Fruit fly (Drosophila melanogaster): ENCODE data around the gene glo.
A peak's percentile ranks its signal among the peaks of the same experiment; 100 is the strongest.

glo gene

DNA sequence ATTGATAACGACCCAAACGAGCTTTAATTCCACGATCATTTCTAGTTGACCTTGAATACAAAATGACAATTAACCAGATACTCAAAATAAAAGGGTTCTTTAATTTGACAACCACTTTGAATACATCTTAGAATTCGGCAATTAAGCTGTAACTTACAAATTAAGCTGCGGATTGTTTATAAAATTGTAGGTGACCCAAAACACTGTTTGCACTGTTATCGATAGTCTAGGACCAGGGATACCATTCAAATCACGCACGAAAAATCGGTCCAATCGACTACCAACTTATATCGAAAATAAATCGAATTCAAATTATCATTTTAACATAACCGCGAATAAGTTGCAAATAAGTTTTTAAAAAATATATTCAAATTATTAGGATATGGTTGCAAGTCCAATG is 3.0 kb upstream of the glo start, which contains the start of gene Kyat:
TSS of gene Kyat (minus strand) at position 228 of the 400 bp plus-strand sequence.
- TF ChIP-seq CrebA (GFP tag; optimal IDR thresholded peaks at IDR 0.05; ENCODE audit: borderline replicate concordance), result no peak
- TF ChIP-seq GATAd (GFP tag; optimal IDR thresholded peaks at IDR 0.05), result no peak
- no peak for TF ChIP-seq lola (GFP tag; optimal IDR thresholded peaks at IDR 0.05)

DNA sequence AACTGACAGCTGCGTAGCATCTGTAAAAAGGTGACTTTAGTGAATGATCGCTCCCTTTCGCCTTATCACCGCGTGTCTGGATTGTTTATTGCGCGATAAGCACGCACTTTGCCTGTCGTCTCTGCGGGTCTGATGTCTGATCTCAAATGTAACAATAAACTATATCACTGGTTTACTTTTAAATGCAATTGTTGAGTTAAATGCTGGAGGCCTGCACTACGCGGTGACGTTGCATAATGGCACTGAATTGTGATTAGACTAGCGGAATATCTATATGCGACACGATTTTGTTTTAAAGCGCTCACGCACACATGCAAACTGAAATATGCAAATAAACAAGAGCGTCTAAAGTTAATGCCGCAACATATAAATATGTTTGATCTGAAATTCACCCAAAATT is 2.6 kb upstream of the glo start:
- no peak for TF ChIP-seq Mio (GFP tag; optimal IDR thresholded peaks at IDR 0.05)
- no peak for TF ChIP-seq Dif (GFP tag; optimal IDR thresholded peaks at IDR 0.05; ENCODE audit: partially characterized antibody)
- TF ChIP-seq sage (GFP tag; optimal IDR thresholded peaks at IDR 0.05), result no peak
- TF ChIP-seq Sp1 (GFP tag; optimal IDR thresholded peaks at IDR 0.05), result no peak
- TF ChIP-seq sv (GFP tag; optimal IDR thresholded peaks at IDR 0.05), result no peak
- TF ChIP-seq usp (GFP tag; optimal IDR thresholded peaks at IDR 0.05), result no peak
- no peak for TF ChIP-seq HLH106 (tag; optimal IDR thresholded peaks at IDR 0.05)

dm6 chr3R:11820148-11820547 is 928 bp upstream of the glo start:
- TF ChIP-seq Abd-B (GFP tag; optimal IDR thresholded peaks at IDR 0.05) (no peak), lola (GFP tag; optimal IDR thresholded peaks at IDR 0.05) (no peak), CG32264 (GFP tag; optimal IDR thresholded peaks at IDR 0.05) (no peak), CrebA (GFP tag; optimal IDR thresholded peaks at IDR 0.05; ENCODE audit: borderline replicate concordance) (no peak), dl (GFP tag; optimal IDR thresholded peaks at IDR 0.05; ENCODE audit: insufficient read depth in 1 of 2, partially characterized antibody in 2 of 2) (no peak), Dfd (GFP tag; optimal IDR thresholded peaks at IDR 0.05) (no peak), ey (GFP tag; optimal IDR thresholded peaks at IDR 0.05) (no peak), br (GFP tag; optimal IDR thresholded peaks at IDR 0.05) (no peak)

dm6 chr3R:11819640-11819979 is 390 bp upstream of the glo start:
- TF ChIP-seq Dif (GFP tag; optimal IDR thresholded peaks at IDR 0.05; ENCODE audit: partially characterized antibody) (no peak), N (GFP tag; optimal IDR thresholded peaks at IDR 0.05) (no peak), brk (GFP tag; optimal IDR thresholded peaks at IDR 0.05) (no peak), HLH106 (tag; optimal IDR thresholded peaks at IDR 0.05) (no peak), CrebA (GFP tag; optimal IDR thresholded peaks at IDR 0.05; ENCODE audit: borderline replicate concordance) (no peak), OdsH (GFP tag; optimal IDR thresholded peaks at IDR 0.05) (no peak), ey (GFP tag; optimal IDR thresholded peaks at IDR 0.05) (no peak), Myc (optimal IDR thresholded peaks at IDR 0.05) (no peak), Abd-B (GFP tag; optimal IDR thresholded peaks at IDR 0.05) (no peak), GATAd (GFP tag; optimal IDR thresholded peaks at IDR 0.05) (no peak), Dfd (GFP tag; optimal IDR thresholded peaks at IDR 0.05) (no peak), jim (GFP tag; optimal IDR thresholded peaks at IDR 0.05) (no peak), tai (GFP tag; optimal IDR thresholded peaks at IDR 0.05) (no peak), Sp1 (GFP tag; optimal IDR thresholded peaks at IDR 0.05) (no peak), CG9705 (GFP tag; optimal IDR thresholded peaks at IDR 0.05) (no peak)

- TF ChIP-seq N (GFP tag; optimal IDR thresholded peaks at IDR 0.05) (no peak), Sp1 (GFP tag; optimal IDR thresholded peaks at IDR 0.05) (no peak), Myc (optimal IDR thresholded peaks at IDR 0.05) (no peak), jim (GFP tag; optimal IDR thresholded peaks at IDR 0.05) (no peak), br (GFP tag; optimal IDR thresholded peaks at IDR 0.05) (peak; percentile 26), Abd-B (GFP tag; optimal IDR thresholded peaks at IDR 0.05) (no peak), HLH106 (tag; optimal IDR thresholded peaks at IDR 0.05) (peak; percentile 7), h (GFP tag; optimal IDR thresholded peaks at IDR 0.05) (peak; percentile 81), CrebA (GFP tag; optimal IDR thresholded peaks at IDR 0.05; ENCODE audit: borderline replicate concordance) (no peak), Hr83 (GFP tag; optimal IDR thresholded peaks at IDR 0.05; ENCODE audit: poor library complexity, severe bottlenecking) (peak; percentile 16), rgr (GFP tag; optimal IDR thresholded peaks at IDR 0.05) (peak; percentile 10), OdsH (GFP tag; optimal IDR thresholded peaks at IDR 0.05) (peak; percentile 13), CG9705 (GFP tag; optimal IDR thresholded peaks at IDR 0.05) (no peak), Rel (GFP tag; optimal IDR thresholded peaks at IDR 0.05) (peak; percentile 4), Rel (tag; optimal IDR thresholded peaks at IDR 0.05) (no peak), psq (GFP tag; optimal IDR thresholded peaks at IDR 0.05) (no peak), dmrt93B (GFP tag; optimal IDR thresholded peaks at IDR 0.05) (no peak), fru (GFP tag; optimal IDR thresholded peaks at IDR 0.05) (peak; percentile 36), dl (GFP tag; optimal IDR thresholded peaks at IDR 0.05; ENCODE audit: insufficient read depth in 1 of 2, partially characterized antibody in 2 of 2) (no peak)
Observed at dm6 chr3R:11812881-11813466, 6.2 kb downstream of the glo start, which contains the start of gene ClC-a. Gene ClC-a, minus strand, starts transcription at chr3R:11813207.

Data from whole organism, wandering third instar larva.